Worm (Caenorhabditis elegans) whole organism, L4 larva: ENCODE measurements around the gene ZK180.5.

Experiments used
- F37D6.2 ChIP-seq: sonication (generic microtip); optimal IDR thresholded peaks from 2 replicates; lab custom pipeline; 2016; ENCODE audit warnings: mild to moderate bottlenecking, missing genetic modification characterization, missing compliant biosample characterization
- F49E8.2 ChIP-seq: sonication (generic microtip); optimal IDR thresholded peaks from 2 replicates; lab custom pipeline; 2016; ENCODE audit warnings: missing compliant biosample characterization, mild to moderate bottlenecking, missing genetic modification characterization, borderline replicate concordance
- R02D3.7 ChIP-seq: fragments of 150-350 bp; sonication (generic microtip); optimal IDR thresholded peaks from 3 replicates; lab custom pipeline; 2014; ENCODE audit warnings: missing biosample characterization, missing genetic modification characterization
- Y105C5A.15 ChIP-seq: fragments of 200-800 bp; sonication (Bioruptor generic); IDR thresholded peaks from 2 replicates; pipeline ENCODE4 v1.3.6; 2022; ENCODE audit warnings: missing genetic modification characterization, missing compliant biosample characterization
- Y5F2A.4 ChIP-seq: fragments of 200-800 bp; sonication (Bioruptor generic); optimal IDR thresholded peaks from 2 replicates; lab custom pipeline; 2018; ENCODE audit warnings: mild to moderate bottlenecking, missing genetic modification characterization, missing compliant biosample characterization
- Y75B8A.6 ChIP-seq: fragments of 200-800 bp; sonication (Bioruptor generic); IDR thresholded peaks from 2 replicates; pipeline ENCODE4 v1.3.6; 2022; ENCODE audit warnings: missing genetic modification reagents, missing genetic modification characterization, missing compliant biosample characterization
- aha-1 ChIP-seq: fragments of 150-350 bp; peaks from one replicate; lab custom pipeline; 2014; ENCODE audit warnings: missing biosample characterization, missing genetic modification characterization
- ama-1 ChIP-seq: fragments of 150-350 bp; optimal IDR thresholded peaks from 2 replicates; lab custom pipeline; 2014; ENCODE audit warnings: inconsistent platforms, mixed read lengths
- arid-1 ChIP-seq: fragments of 200-800 bp; sonication (Bioruptor generic); conservative IDR thresholded peaks from 2 replicates; pipeline ENCODE4 v1.3.6; 2022; ENCODE audit warnings: missing genetic modification reagents, missing genetic modification characterization, missing compliant biosample characterization
- ceh-62 ChIP-seq: sonication (generic microtip); optimal IDR thresholded peaks from 2 replicates; lab custom pipeline; 2017; ENCODE audit warnings: missing biosample characterization, missing genetic modification characterization
- cey-2 ChIP-seq: sonication (generic microtip); optimal IDR thresholded peaks from 3 replicates; lab custom pipeline; 2017; ENCODE audit warnings: missing genetic modification characterization, mild to moderate bottlenecking, missing compliant biosample characterization, antibody characterized with exemption, borderline replicate concordance; ENCODE audit not compliant: insufficient read depth
- ctbp-1 ChIP-seq: fragments of 200-800 bp; sonication (Bioruptor generic); IDR thresholded peaks from 2 replicates; pipeline ENCODE4 v1.3.6; 2022; ENCODE audit warnings: missing genetic modification reagents, missing genetic modification characterization, missing compliant biosample characterization
- daf-16 ChIP-seq, 3 experiments: sonication (generic microtip); optimal IDR thresholded peaks; 2 replicates each; lab custom pipeline; 2016 to 2017; ENCODE audit warnings: missing genetic modification characterization in 3 of 3, missing genetic modification reagents in 3 of 3, mild to moderate bottlenecking in 2 of 3, missing compliant biosample characterization in 2 of 3, missing biosample characterization in 1 of 3, moderate library complexity in 1 of 3
- daf-19 ChIP-seq: fragments of 200-800 bp; sonication (Bioruptor generic); conservative IDR thresholded peaks from 2 replicates; pipeline ENCODE4 v1.3.6; 2022; ENCODE audit warnings: missing genetic modification characterization, missing compliant biosample characterization
- dpl-1 ChIP-seq: fragments of 150-350 bp; optimal IDR thresholded peaks from 2 replicates; lab custom pipeline; 2014; ENCODE audit warnings: missing biosample characterization, missing genetic modification reagents, missing genetic modification characterization
- dve-1 ChIP-seq: sonication (generic microtip); optimal IDR thresholded peaks from 2 replicates; lab custom pipeline; 2017; ENCODE audit warnings: antibody characterized with exemption, mild to moderate bottlenecking, missing genetic modification characterization, missing compliant biosample characterization; ENCODE audit not compliant: insufficient read depth
- egl-43 ChIP-seq: fragments of 200-800 bp; sonication (Bioruptor generic); IDR thresholded peaks from 2 replicates; pipeline ENCODE4 v1.3.6; 2022; ENCODE audit warnings: missing genetic modification reagents, missing genetic modification characterization, missing compliant biosample characterization
- gei-8 ChIP-seq: fragments of 200-800 bp; sonication (Bioruptor generic); optimal IDR thresholded peaks from 2 replicates; lab custom pipeline; 2018; ENCODE audit warnings: mild to moderate bottlenecking, missing genetic modification characterization, missing compliant biosample characterization
- hif-1 ChIP-seq, 2 experiments: sonication (generic microtip); optimal IDR thresholded peaks; 2 replicates each; lab custom pipeline; 2016 to 2017; ENCODE audit warnings: missing compliant biosample characterization in 2 of 2, missing genetic modification characterization in 2 of 2, missing genetic modification reagents in 2 of 2, missing genotype in 2 of 2, mild to moderate bottlenecking in 1 of 2
- hlh-11 ChIP-seq: fragments of 200-800 bp; sonication (Bioruptor generic); optimal IDR thresholded peaks from 2 replicates; lab custom pipeline; 2018; ENCODE audit warnings: mild to moderate bottlenecking, missing genetic modification characterization, missing compliant biosample characterization
- hlh-30 ChIP-seq: sonication (generic microtip); optimal IDR thresholded peaks from 2 replicates; lab custom pipeline; 2017; ENCODE audit warnings: antibody characterized with exemption, mild to moderate bottlenecking, missing genetic modification characterization, missing compliant biosample characterization; ENCODE audit not compliant: insufficient read depth
- lin-29 ChIP-seq: fragments of 200-800 bp; sonication (Bioruptor generic); IDR thresholded peaks from 2 replicates; pipeline ENCODE4 v1.3.6; 2022; ENCODE audit warnings: missing genetic modification reagents, missing genetic modification characterization, missing compliant biosample characterization
- lin-38 ChIP-seq: fragments of 200-800 bp; sonication (Bioruptor generic); IDR thresholded peaks from 2 replicates; pipeline ENCODE4 v1.3.6; 2022; ENCODE audit warnings: missing genetic modification reagents, missing genetic modification characterization, missing compliant biosample characterization
- lir-3 ChIP-seq: sonication (generic microtip); optimal IDR thresholded peaks from 2 replicates; lab custom pipeline; 2016; ENCODE audit warnings: mild to moderate bottlenecking, missing genetic modification characterization, missing compliant biosample characterization
- lsy-2 ChIP-seq, 2 experiments: fragments of 150-350 bp in 1 of 2; sonication (generic microtip) in 1 of 2; optimal IDR thresholded peaks; 2 replicates each; lab custom pipeline; 2014 to 2017; ENCODE audit warnings: missing biosample characterization in 2 of 2, missing genetic modification characterization in 2 of 2
- mdt-29 ChIP-seq: fragments of 200-800 bp; sonication (Bioruptor generic); IDR thresholded peaks from 2 replicates; pipeline ENCODE4 v1.3.6; 2022; ENCODE audit warnings: missing genetic modification reagents, missing genetic modification characterization, missing compliant biosample characterization
- mxl-2 ChIP-seq: fragments of 200-800 bp; sonication (Bioruptor generic); conservative IDR thresholded peaks from 2 replicates; pipeline ENCODE4 v1.3.6; 2022; ENCODE audit warnings: missing genetic modification reagents, missing genetic modification characterization, missing compliant biosample characterization
- nhr-111 ChIP-seq: fragments of 200-800 bp; sonication (Bioruptor generic); optimal IDR thresholded peaks from 2 replicates; lab custom pipeline; 2018; ENCODE audit warnings: mild to moderate bottlenecking, missing genetic modification characterization, missing compliant biosample characterization
- nhr-25 ChIP-seq: sonication (generic microtip); optimal IDR thresholded peaks from 2 replicates; lab custom pipeline; 2017; ENCODE audit warnings: missing genetic modification characterization, mild to moderate bottlenecking, missing compliant biosample characterization, antibody characterized with exemption, moderate library complexity, borderline replicate concordance; ENCODE audit not compliant: insufficient read depth
- nhr-48 ChIP-seq: sonication (generic microtip); optimal IDR thresholded peaks from 2 replicates; lab custom pipeline; 2016; ENCODE audit warnings: mild to moderate bottlenecking, missing genetic modification characterization, missing compliant biosample characterization
- nhr-6 ChIP-seq: fragments of 150-350 bp; optimal IDR thresholded peaks from 2 replicates; lab custom pipeline; 2014; ENCODE audit warnings: missing biosample characterization, missing genetic modification characterization
- nhr-76 ChIP-seq: fragments of 150-350 bp; optimal IDR thresholded peaks from 2 replicates; lab custom pipeline; 2014; ENCODE audit warnings: missing biosample characterization, missing genetic modification characterization
- php-3 ChIP-seq: fragments of 200-800 bp; sonication (Bioruptor generic); IDR thresholded peaks from 2 replicates; pipeline ENCODE4 v1.3.6; 2022; ENCODE audit warnings: missing genetic modification reagents, missing genetic modification characterization, missing compliant biosample characterization
- sdz-12 ChIP-seq: fragments of 200-800 bp; sonication (Bioruptor generic); optimal IDR thresholded peaks from 2 replicates; lab custom pipeline; 2018; ENCODE audit warnings: mild to moderate bottlenecking, missing genetic modification characterization, missing compliant biosample characterization
- set-16 ChIP-seq: fragments of 200-800 bp; sonication (Bioruptor generic); IDR thresholded peaks from 2 replicates; pipeline ENCODE4 v1.3.6; 2022; ENCODE audit warnings: missing genetic modification reagents, missing genetic modification characterization, missing compliant biosample characterization
- tag-97 ChIP-seq: fragments of 200-800 bp; sonication (Bioruptor generic); IDR thresholded peaks from 2 replicates; pipeline ENCODE4 v1.3.6; 2022; ENCODE audit warnings: missing genetic modification characterization, missing compliant biosample characterization
- tra-1 ChIP-seq: fragments of 200-800 bp; sonication (Bioruptor generic); IDR thresholded peaks from 2 replicates; pipeline ENCODE4 v1.3.6; 2022; ENCODE audit warnings: missing genetic modification reagents, missing genetic modification characterization, missing compliant biosample characterization
- unc-39 ChIP-seq: sonication (generic microtip); optimal IDR thresholded peaks from 2 replicates; lab custom pipeline; 2017; ENCODE audit warnings: missing biosample characterization, missing genetic modification characterization
- zag-1 ChIP-seq: fragments of 150-350 bp; optimal IDR thresholded peaks from 2 replicates; lab custom pipeline; 2014; ENCODE audit warnings: missing biosample characterization, missing genetic modification characterization
- zip-11 ChIP-seq: fragments of 200-800 bp; sonication (Bioruptor generic); IDR thresholded peaks from 2 replicates; pipeline ENCODE4 v1.3.6; 2022; ENCODE audit warnings: missing genetic modification characterization, missing compliant biosample characterization
- zip-2 ChIP-seq: fragments of 150-350 bp; optimal IDR thresholded peaks from 2 replicates; lab custom pipeline; 2014; ENCODE audit warnings: missing biosample characterization, missing genetic modification characterization

ZK180.5 gene

DNA sequence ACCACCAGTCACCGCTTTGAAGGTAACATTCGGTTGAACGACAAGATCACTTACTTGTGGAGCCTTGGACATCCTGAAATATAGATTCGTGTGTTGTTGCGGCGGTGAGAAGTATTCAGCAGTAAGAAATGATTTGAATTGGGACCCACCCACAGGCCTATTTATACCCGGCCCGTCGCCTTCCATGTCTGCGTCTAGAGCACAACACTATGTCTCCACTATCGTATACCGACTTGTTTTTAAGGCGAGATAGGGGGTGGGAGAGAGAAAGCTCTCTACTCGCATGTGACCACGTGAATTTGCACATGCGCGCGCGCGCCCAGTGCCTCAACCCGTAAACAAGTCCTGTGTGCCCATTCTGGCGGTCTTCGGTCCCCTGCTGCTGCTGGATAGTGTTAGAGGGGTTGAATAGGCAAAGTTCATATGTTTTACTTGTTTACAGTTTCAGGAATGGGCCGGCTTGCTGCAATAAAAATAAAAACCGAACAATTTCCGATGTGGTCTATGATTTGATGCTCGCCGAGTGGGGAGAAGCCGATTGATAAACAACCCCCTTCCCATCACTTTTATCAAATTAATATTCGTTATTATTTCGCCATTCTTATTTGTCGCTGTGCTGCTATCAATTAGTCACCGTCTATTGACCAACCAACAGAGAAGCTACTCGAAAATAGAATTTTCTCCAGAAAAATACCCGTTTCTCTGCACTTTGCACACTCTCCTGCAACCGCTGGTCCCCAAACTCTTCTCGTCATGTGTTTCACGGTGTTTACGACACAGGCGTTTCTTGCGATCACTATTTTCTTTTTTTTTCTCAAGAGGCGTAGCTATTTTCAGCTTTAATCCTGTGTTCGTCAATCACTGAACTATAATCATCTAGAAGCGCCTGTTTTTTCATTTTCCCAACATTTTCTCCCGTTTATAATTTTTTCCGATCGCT, 46.9 kb downstream of the ZK180.5 start (continued):
- no peak for TF ChIP-seq F49E8.2 (tag; lab: Kevin White, UChicago)
- no peak for TF ChIP-seq ama-1 (lab: Kevin White, UChicago)
- TF ChIP-seq lin-29 (GFP tag; lab: Robert Waterston, UW) = 0 out of 2 replicates have a peak, but pooled peaks have one; percentile 12
- TF ChIP-seq mxl-2 (GFP tag; lab: Robert Waterston, UW) = peak; percentile 78
- TF ChIP-seq zip-11 (GFP tag; lab: Robert Waterston, UW) = no peak
- TF ChIP-seq lin-38 = no peak; the same call in none of the 2 replicates
- 0 out of 2 replicates have a peak, but pooled peaks have one; percentile 4 for TF ChIP-seq arid-1
- TF ChIP-seq egl-43 (GFP tag; lab: Robert Waterston, UW) = no peak
- no peak; the same call in 1 of the 2 replicates for TF ChIP-seq daf-19 (GFP tag; lab: Robert Waterston, UW)
- no peak; the same call in none of the 2 replicates for TF ChIP-seq ctbp-1 (GFP tag; lab: Robert Waterston, UW)
- TF ChIP-seq nhr-25 = peak; percentile 71
- TF ChIP-seq tra-1 (GFP tag; lab: Robert Waterston, UW) = peak; percentile 65
- TF ChIP-seq tag-97 (GFP tag; lab: Robert Waterston, UW) = no peak
- TF ChIP-seq zag-1 (tag; lab: Kevin White, UChicago) = no peak
- TF ChIP-seq lsy-2 (tag; optimal IDR thresholded peaks at IDR 0.05; lab: Kevin White, UChicago) = peak; percentile 60 to 67
- no peak for TF ChIP-seq sdz-12 (GFP tag; lab: Kevin White, UChicago)
- peak; percentile 1 to 71 for TF ChIP-seq hif-1 (tag; optimal IDR thresholded peaks at IDR 0.05; lab: Kevin White, UChicago)
- no peak for TF ChIP-seq gei-8
- no peak for TF ChIP-seq R02D3.7 (tag; lab: Kevin White, UChicago)
- no peak for TF ChIP-seq nhr-111 (GFP tag; lab: Kevin White, UChicago)
- no peak for TF ChIP-seq zip-2 (tag; lab: Kevin White, UChicago)
- peak; percentile 97 for TF ChIP-seq hlh-30 (tag; lab: Kevin White, UChicago)
- TF ChIP-seq unc-39 (tag; lab: Kevin White, UChicago) = no peak
- no peak for TF ChIP-seq lir-3 (tag; lab: Kevin White, UChicago)
- TF ChIP-seq ceh-62 (tag; lab: Kevin White, UChicago) = no peak

DNA sequence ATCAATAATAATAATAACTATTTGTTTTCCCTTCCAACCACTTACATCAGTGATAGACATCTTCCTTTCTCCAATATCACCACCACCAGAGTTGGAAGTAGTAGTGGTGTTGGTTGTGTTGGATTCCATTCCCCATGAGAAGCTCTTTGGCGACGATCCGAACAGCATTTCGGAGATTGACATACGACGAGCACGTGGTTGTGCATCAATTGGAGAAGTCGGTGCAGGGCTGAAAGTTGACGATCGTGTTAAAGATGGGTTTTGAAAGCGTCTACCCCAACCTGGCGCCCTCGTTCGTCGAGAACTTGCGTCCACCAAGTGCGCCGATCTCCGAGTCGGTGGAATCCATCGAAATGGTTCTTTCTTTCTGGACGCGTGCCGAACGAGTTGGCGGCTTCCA, 47.9 kb downstream of the ZK180.5 start:
- TF ChIP-seq aha-1 (tag; lab: Kevin White, UChicago) = peak; percentile 73
- peak; percentile 41 for TF ChIP-seq ama-1 (lab: Kevin White, UChicago)
- TF ChIP-seq Y75B8A.6 (GFP tag; lab: Robert Waterston, UW) = 0 out of 2 replicates have a peak, but pooled peaks have one; percentile 35
- TF ChIP-seq R02D3.7 (tag; lab: Kevin White, UChicago) = no peak
- TF ChIP-seq egl-43 (GFP tag; lab: Robert Waterston, UW) = no peak
- TF ChIP-seq, all 104 proteins: peak for 3

- TF ChIP-seq nhr-6 (tag; lab: Kevin White, UChicago) (peak; percentile 1), dve-1 (tag; lab: Kevin White, UChicago) (no peak), Y75B8A.6 (GFP tag; lab: Robert Waterston, UW) (peak; percentile 3; the same call in 1 of the 2 replicates), gei-8 (no peak), dpl-1 (GFP tag; lab: Kevin White, UChicago) (no peak), php-3 (GFP tag; lab: Robert Waterston, UW) (0 out of 2 replicates have a peak, but pooled peaks have one; percentile 31), nhr-48 (tag; lab: Kevin White, UChicago) (peak; percentile 51), Y5F2A.4 (GFP tag; lab: Kevin White, UChicago) (peak; percentile 21), daf-16 (GFP tag; optimal IDR thresholded peaks at IDR 0.05; lab: Kevin White, UChicago) (peak in 1 of 2 experiments; percentile 61), daf-16 (tag; optimal IDR thresholded peaks at IDR 0.05; lab: Kevin White, UChicago) (peak; percentile 77), cey-2 (tag; lab: Kevin White, UChicago) (no peak), mdt-29 (GFP tag; lab: Robert Waterston, UW) (no peak; the same call in none of the 2 replicates), egl-43 (GFP tag; lab: Robert Waterston, UW) (0 out of 2 replicates have a peak, but pooled peaks have one; percentile 28), hlh-11 (peak; percentile 49), Y105C5A.15 (GFP tag; lab: Robert Waterston, UW) (0 out of 2 replicates have a peak, but pooled peaks have one; percentile 40), arid-1 (no peak; the same call in 1 of the 2 replicates), F37D6.2 (tag; lab: Kevin White, UChicago) (no peak), nhr-76 (tag; lab: Kevin White, UChicago) (no peak), set-16 (GFP tag; lab: Robert Waterston, UW) (no peak)
Observed at ce11 chrIV:4468046-4468727, 48.8 kb downstream of the ZK180.5 start.
